Fruit fly (Drosophila melanogaster): ENCODE data around the gene ppk24.

- TF ChIP-seq Pif1B (GFP tag; optimal IDR thresholded peaks at IDR 0.05), result no peak
- no peak for TF ChIP-seq gl (tag; optimal IDR thresholded peaks at IDR 0.05)
- no peak for TF ChIP-seq fd96Ca (GFP tag; IDR thresholded peaks at IDR 0.05)
- TF ChIP-seq EcR (GFP tag; optimal IDR thresholded peaks at IDR 0.05), result no peak
- no peak for TF ChIP-seq CG10348 (GFP tag; IDR thresholded peaks at IDR 0.05)
- no peak for TF ChIP-seq Snoo (tag; optimal IDR thresholded peaks at IDR 0.05)
- TF ChIP-seq CG34367 (tag; optimal IDR thresholded peaks at IDR 0.05), result no peak
- no peak for TF ChIP-seq CG12605 (GFP tag; IDR thresholded peaks at IDR 0.05)
- no peak for TF ChIP-seq D1 (tag; optimal IDR thresholded peaks at IDR 0.05)
- TF ChIP-seq CG8159 (tag; optimal IDR thresholded peaks at IDR 0.05), result no peak
- TF ChIP-seq CG17806 (tag; optimal IDR thresholded peaks at IDR 0.05), result no peak
- no peak for TF ChIP-seq CG8301 (tag; optimal IDR thresholded peaks at IDR 0.05)
- no peak for TF ChIP-seq CG9948 (tag; optimal IDR thresholded peaks at IDR 0.05)
Measured at dm6 chr3R:31257299-31257698, 8.2 kb upstream of the ppk24 start, which contains the start of gene CAH6.

Measured in whole organism, pupa.